Worm (Caenorhabditis elegans) whole organism, late embryonic: Measurements from ENCODE around the gene srh-282.

Source experiments
- C08G9.2 ChIP-seq: sonication (generic microtip); optimal IDR thresholded peaks from 2 replicates; lab custom pipeline; 2016; ENCODE audit warnings: mild to moderate bottlenecking, missing genetic modification characterization, moderate library complexity, missing compliant biosample characterization
- C38D4.7 ChIP-seq: fragments of 200-800 bp; sonication (Bioruptor generic); optimal IDR thresholded peaks from 2 replicates; lab custom pipeline; 2018; ENCODE audit warnings: mild to moderate bottlenecking, missing genetic modification characterization, moderate library complexity, missing compliant biosample characterization
- K02D7.2 ChIP-seq: sonication (generic microtip); optimal IDR thresholded peaks from 2 replicates; lab custom pipeline; 2017; ENCODE audit warnings: mild to moderate bottlenecking, missing genetic modification characterization, missing compliant biosample characterization
- ama-1 ChIP-seq: fragments of 150-350 bp; optimal IDR thresholded peaks from 2 replicates; lab custom pipeline; 2014
- ceh-14 ChIP-seq: sonication (generic microtip); optimal IDR thresholded peaks from 2 replicates; lab custom pipeline; 2016; ENCODE audit warnings: missing genotype, missing genetic modification characterization, missing compliant biosample characterization
- ceh-18 ChIP-seq: sonication (generic microtip); optimal IDR thresholded peaks from 2 replicates; lab custom pipeline; 2016; ENCODE audit warnings: missing genetic modification characterization, missing compliant biosample characterization
- ceh-2 ChIP-seq: sonication (generic microtip); optimal IDR thresholded peaks from 2 replicates; lab custom pipeline; 2016; ENCODE audit warnings: missing genotype, missing genetic modification characterization, missing compliant biosample characterization
- ceh-22 ChIP-seq: sonication (generic microtip); optimal IDR thresholded peaks from 2 replicates; lab custom pipeline; 2017; ENCODE audit warnings: missing biosample characterization, missing genetic modification characterization
- ceh-24 ChIP-seq: sonication (generic microtip); optimal IDR thresholded peaks from 2 replicates; lab custom pipeline; 2016; ENCODE audit warnings: mild to moderate bottlenecking, missing genetic modification characterization, missing compliant biosample characterization
- ceh-30 ChIP-seq: fragments of 150-350 bp; optimal IDR thresholded peaks from 2 replicates; lab custom pipeline; 2014; ENCODE audit warnings: missing biosample characterization, missing genetic modification characterization
- ceh-48 ChIP-seq: sonication (generic microtip); optimal IDR thresholded peaks from 2 replicates; lab custom pipeline; 2016; ENCODE audit warnings: missing genetic modification characterization, inconsistent platforms, missing compliant biosample characterization
- ceh-9 ChIP-seq: sonication (generic microtip); optimal IDR thresholded peaks from 2 replicates; lab custom pipeline; 2016; ENCODE audit warnings: mild to moderate bottlenecking, missing genetic modification characterization, inconsistent platforms, missing compliant biosample characterization
- elt-2 ChIP-seq: sonication (generic microtip); optimal IDR thresholded peaks from 2 replicates; lab custom pipeline; 2016; ENCODE audit warnings: missing genetic modification reagents, missing genetic modification characterization, missing compliant biosample characterization
- ets-4 ChIP-seq: sonication (generic microtip); optimal IDR thresholded peaks from 2 replicates; lab custom pipeline; 2016; ENCODE audit warnings: missing genetic modification characterization, missing compliant biosample characterization
- fax-1 ChIP-seq: sonication (generic microtip); optimal IDR thresholded peaks from 2 replicates; lab custom pipeline; 2016; ENCODE audit warnings: missing genotype, missing genetic modification characterization, missing compliant biosample characterization
- fkh-10 ChIP-seq: fragments of 150-350 bp; optimal IDR thresholded peaks from 2 replicates; lab custom pipeline; 2014; ENCODE audit warnings: missing biosample characterization, missing genetic modification reagents, missing genetic modification characterization
- hlh-15 ChIP-seq: sonication (generic microtip); optimal IDR thresholded peaks from 2 replicates; lab custom pipeline; 2016; ENCODE audit warnings: missing genetic modification characterization, missing compliant biosample characterization
- hlh-30 ChIP-seq: sonication (generic microtip); optimal IDR thresholded peaks from 2 replicates; lab custom pipeline; 2017; ENCODE audit warnings: antibody characterized with exemption, missing genetic modification characterization, missing compliant biosample characterization; ENCODE audit not compliant: insufficient read depth
- hlh-8 ChIP-seq: sonication (generic microtip); optimal IDR thresholded peaks from 2 replicates; lab custom pipeline; 2016; ENCODE audit warnings: missing genotype, missing genetic modification characterization, missing compliant biosample characterization
- nfya-1 ChIP-seq: sonication (generic microtip); optimal IDR thresholded peaks from 2 replicates; lab custom pipeline; 2017; ENCODE audit warnings: missing genetic modification characterization, mild to moderate bottlenecking, missing compliant biosample characterization, antibody characterized with exemption, moderate library complexity
- nhr-11 ChIP-seq: fragments of 150-350 bp; optimal IDR thresholded peaks from 2 replicates; lab custom pipeline; 2014; ENCODE audit warnings: missing biosample characterization, missing genetic modification characterization
- nhr-232 ChIP-seq: sonication (generic microtip); optimal IDR thresholded peaks from 2 replicates; lab custom pipeline; 2016; ENCODE audit warnings: missing genetic modification characterization, missing compliant biosample characterization
- odd-2 ChIP-seq: sonication (generic microtip); optimal IDR thresholded peaks from 2 replicates; lab custom pipeline; 2017; ENCODE audit warnings: antibody characterized with exemption, mild to moderate bottlenecking, missing genetic modification characterization, missing compliant biosample characterization
- pat-9 ChIP-seq: fragments of 200-800 bp; sonication (Bioruptor generic); optimal IDR thresholded peaks from 2 replicates; lab custom pipeline; 2018; ENCODE audit warnings: mild to moderate bottlenecking, missing genetic modification characterization, moderate library complexity, missing compliant biosample characterization
- pax-1 ChIP-seq: fragments of 150-350 bp; optimal IDR thresholded peaks from 2 replicates; lab custom pipeline; 2014; ENCODE audit warnings: missing biosample characterization, missing genetic modification characterization
- pha-4 ChIP-seq: fragments of 150-350 bp; optimal IDR thresholded peaks from 2 replicates; lab custom pipeline; 2018; ENCODE audit warnings: missing biosample characterization, missing genetic modification reagents, missing genetic modification characterization
- pqm-1 ChIP-seq: sonication (generic microtip); optimal IDR thresholded peaks from 2 replicates; lab custom pipeline; 2016; ENCODE audit warnings: missing genetic modification characterization, missing compliant biosample characterization
- rnt-1 ChIP-seq: sonication (generic microtip); optimal IDR thresholded peaks from 2 replicates; lab custom pipeline; 2016; ENCODE audit warnings: missing genetic modification characterization, missing compliant biosample characterization
- sox-2 ChIP-seq: fragments of 200-800 bp; sonication (Bioruptor generic); IDR thresholded peaks from 2 replicates; pipeline ENCODE4 v1.3.6; 2022; ENCODE audit warnings: missing genetic modification reagents, missing genetic modification characterization, missing compliant biosample characterization
- sox-4 ChIP-seq: sonication (generic microtip); optimal IDR thresholded peaks from 2 replicates; lab custom pipeline; 2017; ENCODE audit warnings: mild to moderate bottlenecking, missing genetic modification characterization, inconsistent platforms, missing compliant biosample characterization
- syd-9 ChIP-seq: sonication (generic microtip); optimal IDR thresholded peaks from 2 replicates; lab custom pipeline; 2016; ENCODE audit warnings: mild to moderate bottlenecking, missing genetic modification characterization, moderate library complexity, missing compliant biosample characterization
- tbx-7 ChIP-seq: sonication (generic microtip); optimal IDR thresholded peaks from 2 replicates; lab custom pipeline; 2016; ENCODE audit warnings: missing genotype, missing genetic modification characterization, missing compliant biosample characterization
- unc-3 ChIP-seq, 2 experiments: fragments of 200-800 bp in 1 of 2; sonication (Bioruptor generic) in 1 of 2; sonication (generic microtip) in 1 of 2; conservative IDR thresholded peaks in 1 of 2; optimal IDR thresholded peaks in 1 of 2; 2 replicates each; pipeline versions ENCODE4 v1.3.6 to Lab custom; 2016 to 2022; ENCODE audit warnings: missing compliant biosample characterization in 2 of 2, missing genetic modification characterization in 2 of 2, missing genetic modification reagents in 1 of 2
- unc-42 ChIP-seq: sonication (generic microtip); optimal IDR thresholded peaks from 2 replicates; lab custom pipeline; 2016; ENCODE audit warnings: missing genotype, missing genetic modification characterization, missing compliant biosample characterization
- unc-55 ChIP-seq: sonication (generic microtip); optimal IDR thresholded peaks from 2 replicates; lab custom pipeline; 2017; ENCODE audit warnings: missing biosample characterization, missing genetic modification reagents, missing genetic modification characterization
- zip-5 ChIP-seq: sonication (generic microtip); optimal IDR thresholded peaks from 2 replicates; lab custom pipeline; 2016; ENCODE audit warnings: missing genetic modification characterization, missing compliant biosample characterization
- ztf-16 ChIP-seq: sonication (generic microtip); optimal IDR thresholded peaks from 2 replicates; lab custom pipeline; 2017; ENCODE audit warnings: missing genetic modification characterization, missing compliant biosample characterization

The srh-282 gene

ce11 chrIV:322497-322896 is 49.3 kb upstream of the srh-282 start, which contains the start of gene grl-26 (continued):
- TF ChIP-seq unc-55 (GFP tag; lab: Kevin White, UChicago) (no peak), ceh-30 (no peak), ceh-48 (peak; percentile 45), zip-5 (tag; lab: Kevin White, UChicago) (no peak), ama-1 (no peak), ets-4 (tag; lab: Kevin White, UChicago) (no peak), rnt-1 (peak; percentile 83), nfya-1 (tag; lab: Kevin White, UChicago) (peak; percentile 28), nhr-11 (no peak), hlh-30 (tag; lab: Kevin White, UChicago) (peak; percentile 62), elt-2 (tag; lab: Kevin White, UChicago) (peak; percentile 53), hlh-8 (no peak), odd-2 (tag; lab: Kevin White, UChicago) (no peak), pax-1 (tag; lab: Kevin White, UChicago) (no peak), sox-2 (GFP tag; lab: Robert Waterston, UW) (no peak), pqm-1 (tag; lab: Kevin White, UChicago) (no peak), pha-4 (tag; lab: Kevin White, UChicago) (no peak), unc-3 (GFP tag; conservative IDR thresholded peaks at IDR 0.05; lab: Robert Waterston, UW) (no peak), unc-3 (tag; optimal IDR thresholded peaks at IDR 0.05; lab: Kevin White, UChicago) (no peak), tbx-7 (tag; lab: Kevin White, UChicago) (no peak)

- TF ChIP-seq C08G9.2 (no peak), fkh-10 (GFP tag; lab: Kevin White, UChicago) (no peak), ceh-22 (tag; lab: Kevin White, UChicago) (no peak), nhr-232 (tag; lab: Kevin White, UChicago) (no peak), elt-2 (tag; lab: Kevin White, UChicago) (peak; percentile 52)
Measured at ce11 chrIV:320380-320779, 47.2 kb upstream of the srh-282 start, which contains the start of gene dsc-4. dsc-4 (minus strand) TSS chrIV:320544.

ce11 chrIV:319654-320053 is 46.5 kb upstream of the srh-282 start:
- TF ChIP-seq K02D7.2 (tag; lab: Kevin White, UChicago) (no peak), ceh-14 (tag; lab: Kevin White, UChicago) (no peak), ceh-24 (tag; lab: Kevin White, UChicago) (no peak), ztf-16 (tag; lab: Kevin White, UChicago) (no peak), ceh-9 (no peak), nhr-11 (no peak), ceh-48 (no peak), sox-4 (tag; lab: Kevin White, UChicago) (no peak), rnt-1 (no peak), hlh-15 (no peak), syd-9 (tag; lab: Kevin White, UChicago) (no peak), ama-1 (no peak)

ce11 chrIV:314475-314874 is 41.3 kb upstream of the srh-282 start:
- TF ChIP-seq C38D4.7 (no peak), unc-55 (GFP tag; lab: Kevin White, UChicago) (peak; percentile 57)

- TF ChIP-seq C08G9.2, result no peak
- no peak for TF ChIP-seq fax-1 (tag; lab: Kevin White, UChicago)
- no peak for TF ChIP-seq pha-4 (tag; lab: Kevin White, UChicago)
- TF ChIP-seq ceh-2 (tag; lab: Kevin White, UChicago), result no peak
- TF ChIP-seq unc-42, result no peak
- no peak for TF ChIP-seq ceh-18 (tag; lab: Kevin White, UChicago)
- TF ChIP-seq pat-9 (tag; lab: Kevin White, UChicago), result no peak
- no peak for TF ChIP-seq zip-5 (tag; lab: Kevin White, UChicago)
Measured at ce11 chrIV:313615-314014, 40.4 kb upstream of the srh-282 start, which contains the start of gene snai-1. snai-1 (minus strand) TSS chrIV:313715.
